Fruit fly (Drosophila melanogaster) whole organism, wandering third instar larva: ENCODE data around the gene CG1024.

Experiments used
- Abd-B ChIP-seq: fragments of >200 bp; optimal IDR thresholded peaks from 2 replicates; lab custom pipeline; 2017; ENCODE audit warnings: missing biosample characterization, missing genetic modification characterization
- CG32264 ChIP-seq: fragments of 200-800 bp; sonication (Bioruptor generic); optimal IDR thresholded peaks from 2 replicates; lab custom pipeline; 2016; ENCODE audit warnings: missing biosample characterization, missing genetic modification characterization
- CG9705 ChIP-seq: fragments of 200-800 bp; sonication (Bioruptor generic); optimal IDR thresholded peaks from 2 replicates; lab custom pipeline; 2018; ENCODE audit warnings: missing biosample characterization, mild to moderate bottlenecking, missing genetic modification characterization
- CrebA ChIP-seq: fragments of 200-800 bp; sonication (Bioruptor generic); optimal IDR thresholded peaks from 2 replicates; lab custom pipeline; 2016; ENCODE audit warnings: missing biosample characterization, mild to moderate bottlenecking, missing genetic modification characterization, borderline replicate concordance
- Dfd ChIP-seq: fragments of >200 bp; optimal IDR thresholded peaks from 2 replicates; lab custom pipeline; 2017; ENCODE audit warnings: missing biosample characterization, missing genetic modification characterization
- Dif ChIP-seq: fragments of 200-275, 200-300 bp; sonication (Bioruptor generic); optimal IDR thresholded peaks from 2 replicates; lab custom pipeline; 2018; ENCODE audit warnings: missing biosample characterization, missing genetic modification characterization; ENCODE audit not compliant: partially characterized antibody
- GATAd ChIP-seq: sonication (Bioruptor generic); optimal IDR thresholded peaks from 2 replicates; lab custom pipeline; 2016; ENCODE audit warnings: missing biosample characterization, missing genetic modification characterization
- HLH106 ChIP-seq: fragments of 200-800 bp; optimal IDR thresholded peaks from 3 replicates; lab custom pipeline; 2019; ENCODE audit warnings: missing biosample characterization, mild to moderate bottlenecking, missing genetic modification characterization, moderate library complexity
- Hnf4 ChIP-seq: fragments of 200-800 bp; sonication (Bioruptor generic); optimal IDR thresholded peaks from 2 replicates; lab custom pipeline; 2016; ENCODE audit warnings: missing biosample characterization, mild to moderate bottlenecking, missing genetic modification characterization
- Hr78 ChIP-seq: fragments of >200 bp; optimal IDR thresholded peaks from 2 replicates; lab custom pipeline; 2017; ENCODE audit warnings: missing biosample characterization, missing genetic modification characterization
- Hr83 ChIP-seq: fragments of 200-300 bp; sonication (Bioruptor generic); optimal IDR thresholded peaks from 2 replicates; lab custom pipeline; 2016; ENCODE audit warnings: missing biosample characterization, mild to moderate bottlenecking, missing genetic modification characterization, moderate library complexity; ENCODE audit not compliant: poor library complexity, severe bottlenecking
- Jra ChIP-seq: sonication (Bioruptor generic); optimal IDR thresholded peaks from 2 replicates; lab custom pipeline; 2016; ENCODE audit warnings: missing biosample characterization, missing genetic modification characterization
- Mio ChIP-seq: sonication (Bioruptor generic); optimal IDR thresholded peaks from 2 replicates; lab custom pipeline; 2016; ENCODE audit warnings: missing biosample characterization, missing genetic modification characterization
- Myc ChIP-seq: fragments of >200 bp; optimal IDR thresholded peaks from 2 replicates; lab custom pipeline; 2017
- N ChIP-seq: fragments of >200 bp; optimal IDR thresholded peaks from 2 replicates; lab custom pipeline; 2018; ENCODE audit warnings: missing biosample characterization, missing external identifiers, missing genetic modification characterization
- OdsH ChIP-seq: fragments of 200-800 bp; sonication (Bioruptor generic); optimal IDR thresholded peaks from 2 replicates; lab custom pipeline; 2016; ENCODE audit warnings: missing biosample characterization, mild to moderate bottlenecking, missing genetic modification characterization
- Rel ChIP-seq, 2 experiments: fragments of 200-800 bp; sonication (Bioruptor generic) in 1 of 2; optimal IDR thresholded peaks; 2 replicates in 1 of 2; 3 replicates in 1 of 2; lab custom pipeline; 2016 to 2019; ENCODE audit warnings: mild to moderate bottlenecking in 2 of 2, missing biosample characterization in 2 of 2, missing genetic modification characterization in 2 of 2, moderate library complexity in 1 of 2
- Sp1 ChIP-seq: fragments of 200-800 bp; sonication (Bioruptor generic); optimal IDR thresholded peaks from 3 replicates; lab custom pipeline; 2019; ENCODE audit warnings: missing biosample characterization, mild to moderate bottlenecking, missing genetic modification characterization, moderate library complexity
- Vsx2 ChIP-seq: fragments of 200-300, 225-300 bp; sonication (Bioruptor generic); optimal IDR thresholded peaks from 2 replicates; lab custom pipeline; 2018; ENCODE audit warnings: missing biosample characterization, missing genetic modification characterization; ENCODE audit not compliant: partially characterized antibody
- br ChIP-seq: fragments of 200-800 bp; sonication (Bioruptor generic); optimal IDR thresholded peaks from 2 replicates; lab custom pipeline; 2016; ENCODE audit warnings: missing biosample characterization, missing genetic modification characterization
- brk ChIP-seq: fragments of 200-800 bp; sonication (Bioruptor generic); optimal IDR thresholded peaks from 2 replicates; lab custom pipeline; 2016; ENCODE audit warnings: missing biosample characterization, mild to moderate bottlenecking, missing genetic modification characterization
- dl ChIP-seq, 2 experiments: fragments of 175-275, 200-275 bp in 1 of 2; fragments of 200-275 bp in 1 of 2; sonication (Bioruptor generic); optimal IDR thresholded peaks; lab custom pipeline; 2018; ENCODE audit warnings: mild to moderate bottlenecking in 2 of 2, missing biosample characterization in 2 of 2, missing genetic modification characterization in 2 of 2, moderate library complexity in 2 of 2; ENCODE audit not compliant: partially characterized antibody in 2 of 2, insufficient read depth in 1 of 2
- dmrt93B ChIP-seq: fragments of 200-800 bp; sonication (Bioruptor generic); optimal IDR thresholded peaks from 2 replicates; lab custom pipeline; 2018; ENCODE audit warnings: missing biosample characterization, mild to moderate bottlenecking, missing genetic modification characterization
- dsf ChIP-seq: sonication (Bioruptor generic); optimal IDR thresholded peaks from 2 replicates; lab custom pipeline; 2016; ENCODE audit warnings: missing biosample characterization, missing genetic modification characterization, borderline replicate concordance
- ey ChIP-seq: fragments of 200-800 bp; sonication (Bioruptor generic); optimal IDR thresholded peaks from 2 replicates; lab custom pipeline; 2016; ENCODE audit warnings: missing biosample characterization, missing genetic modification characterization
- foxo ChIP-seq, 2 experiments: fragments of 200-800 bp; sonication (Bioruptor generic); optimal IDR thresholded peaks; 2 replicates in 1 of 2; 3 replicates in 1 of 2; lab custom pipeline; 2016 to 2017; ENCODE audit warnings: missing biosample characterization in 2 of 2, missing genetic modification characterization in 2 of 2
- fru ChIP-seq: fragments of 200-800 bp; sonication (Bioruptor generic); optimal IDR thresholded peaks from 3 replicates; lab custom pipeline; 2016; ENCODE audit warnings: missing biosample characterization, mild to moderate bottlenecking, missing genetic modification characterization
- h ChIP-seq: fragments of 200-800 bp; sonication (Bioruptor generic); optimal IDR thresholded peaks from 3 replicates; lab custom pipeline; 2016; ENCODE audit warnings: missing biosample characterization, mild to moderate bottlenecking, missing genetic modification characterization
- jim ChIP-seq: fragments of 175-275, 200-325 bp; sonication (Bioruptor generic); optimal IDR thresholded peaks from 2 replicates; lab custom pipeline; 2016; ENCODE audit warnings: missing biosample characterization, mild to moderate bottlenecking, missing genetic modification characterization
- lola ChIP-seq: fragments of >200 bp; optimal IDR thresholded peaks from 2 replicates; lab custom pipeline; 2017; ENCODE audit warnings: missing biosample characterization, missing genetic modification characterization
- pan ChIP-seq: fragments of >200 bp; optimal IDR thresholded peaks from 2 replicates; lab custom pipeline; 2017
- psq ChIP-seq: fragments of 200-800 bp; sonication (Bioruptor generic); optimal IDR thresholded peaks from 3 replicates; lab custom pipeline; 2017; ENCODE audit warnings: missing biosample characterization, mild to moderate bottlenecking, missing genetic modification characterization, moderate library complexity
- rgr ChIP-seq: fragments of 200-800 bp; sonication (Bioruptor generic); optimal IDR thresholded peaks from 3 replicates; lab custom pipeline; 2016; ENCODE audit warnings: missing biosample characterization, mild to moderate bottlenecking, missing genetic modification characterization
- sage ChIP-seq: fragments of 200-800 bp; sonication (Bioruptor generic); optimal IDR thresholded peaks from 2 replicates; lab custom pipeline; 2016; ENCODE audit warnings: missing biosample characterization, mild to moderate bottlenecking, missing genetic modification characterization
- sv ChIP-seq: fragments of 200-800 bp; sonication (Bioruptor generic); optimal IDR thresholded peaks from 3 replicates; lab custom pipeline; 2016; ENCODE audit warnings: missing biosample characterization, missing genetic modification characterization
- tai ChIP-seq: sonication (Bioruptor generic); optimal IDR thresholded peaks from 2 replicates; lab custom pipeline; 2016; ENCODE audit warnings: missing biosample characterization, missing genetic modification characterization
- woc ChIP-seq: sonication (Bioruptor generic); optimal IDR thresholded peaks from 2 replicates; lab custom pipeline; 2016; ENCODE audit warnings: missing biosample characterization, mild to moderate bottlenecking, missing genetic modification characterization

CG1024 gene

dm6 chr3R:6352893-6353623 lies 27.1 kb downstream of the CG1024 start:
- TF ChIP-seq tai (no peak), Hr78 (GFP tag; lab: Kevin White, UChicago) (no peak), dmrt93B (GFP tag; lab: Kevin White, UChicago) (no peak), woc (GFP tag; lab: Kevin White, UChicago) (no peak), pan (lab: Kevin White, UChicago) (no peak), ey (GFP tag; lab: Kevin White, UChicago) (no peak), HLH106 (peak; percentile 23), psq (GFP tag; lab: Kevin White, UChicago) (no peak), GATAd (GFP tag; lab: Kevin White, UChicago) (no peak), lola (GFP tag; lab: Kevin White, UChicago) (no peak), N (GFP tag; lab: Kevin White, UChicago) (no peak), Rel (GFP tag; optimal IDR thresholded peaks at IDR 0.05; lab: Kevin White, UChicago) (peak; percentile 28), Rel (tag; optimal IDR thresholded peaks at IDR 0.05; lab: Kevin White, UChicago) (peak; percentile 81), Dif (no peak), CG9705 (GFP tag; lab: Kevin White, UChicago) (no peak), brk (no peak), Hr83 (GFP tag; lab: Kevin White, UChicago) (peak; percentile 55), Vsx2 (GFP tag; lab: Kevin White, UChicago) (no peak), dl (GFP tag; optimal IDR thresholded peaks at IDR 0.05; lab: Kevin White, UChicago; ENCODE audit: insufficient read depth in 1 of 2, partially characterized antibody in 2 of 2) (peak in 1 of 2 experiments; percentile 40), sv (GFP tag; lab: Kevin White, UChicago) (no peak), Myc (no peak), Sp1 (GFP tag; lab: Kevin White, UChicago) (no peak), rgr (GFP tag; lab: Kevin White, UChicago) (no peak), foxo (GFP tag; optimal IDR thresholded peaks at IDR 0.05; lab: Kevin White, UChicago) (peak in 1 of 2 experiments; percentile 10), Jra (GFP tag; lab: Kevin White, UChicago) (no peak), br (GFP tag; lab: Kevin White, UChicago) (peak; percentile 9), h (GFP tag; lab: Kevin White, UChicago) (peak; percentile 14), Abd-B (no peak), Dfd (GFP tag; lab: Kevin White, UChicago) (no peak)

dm6 chr3R:6352436-6352835 lies 27.7 kb downstream of the CG1024 start:
- TF ChIP-seq sv (GFP tag; lab: Kevin White, UChicago) (no peak), CrebA (no peak), sage (GFP tag; lab: Kevin White, UChicago) (no peak), CG32264 (no peak)
- TF ChIP-seq, all 38 proteins: peak for 0

DNA sequence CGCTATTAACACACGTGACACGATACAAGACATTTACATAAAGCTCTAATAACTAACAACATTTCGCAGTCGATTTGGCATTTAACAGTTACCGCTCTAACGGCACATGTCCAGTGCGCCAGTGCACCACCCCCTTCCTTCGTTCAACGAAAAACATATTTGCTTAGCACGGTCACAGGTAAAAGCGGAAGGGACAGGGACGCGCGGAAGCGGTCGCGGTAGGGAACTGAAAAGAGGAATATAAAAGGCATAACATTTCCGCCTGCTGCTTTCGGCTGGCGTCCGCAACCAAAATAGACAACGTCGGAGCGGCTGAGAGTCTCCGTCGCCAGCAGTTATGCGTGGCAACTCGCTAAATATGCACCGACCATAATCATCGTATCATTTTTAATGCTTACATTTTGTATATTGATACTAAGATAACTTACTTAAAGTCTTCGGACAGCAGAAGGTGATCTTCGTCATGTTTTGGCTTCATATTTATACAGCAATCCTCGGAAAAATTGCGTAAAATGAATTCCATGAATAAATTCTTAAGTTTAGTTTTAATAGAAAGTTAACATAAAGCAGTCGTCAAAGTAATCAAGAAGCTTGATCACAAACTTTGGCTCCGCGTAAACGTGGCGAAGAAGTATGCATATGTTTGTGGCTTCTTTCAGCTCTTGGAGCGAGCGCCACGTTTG lies 28.3 kb downstream of the CG1024 start:
- TF ChIP-seq GATAd (GFP tag; lab: Kevin White, UChicago) (no peak), Dif (no peak), Hr83 (GFP tag; lab: Kevin White, UChicago) (no peak), lola (GFP tag; lab: Kevin White, UChicago) (no peak), dl (GFP tag; optimal IDR thresholded peaks at IDR 0.05; lab: Kevin White, UChicago; ENCODE audit: insufficient read depth in 1 of 2, partially characterized antibody in 2 of 2) (no peak), tai (no peak), dmrt93B (GFP tag; lab: Kevin White, UChicago) (no peak), rgr (GFP tag; lab: Kevin White, UChicago) (peak; percentile 18), dsf (GFP tag; lab: Kevin White, UChicago) (no peak), sage (GFP tag; lab: Kevin White, UChicago) (no peak), Mio (GFP tag; lab: Kevin White, UChicago) (no peak), pan (lab: Kevin White, UChicago) (no peak), ey (GFP tag; lab: Kevin White, UChicago) (no peak), HLH106 (peak; percentile 2), fru (GFP tag; lab: Kevin White, UChicago) (no peak), h (GFP tag; lab: Kevin White, UChicago) (no peak), OdsH (GFP tag; lab: Kevin White, UChicago) (no peak), jim (GFP tag; lab: Kevin White, UChicago) (no peak), psq (GFP tag; lab: Kevin White, UChicago) (no peak), Vsx2 (GFP tag; lab: Kevin White, UChicago) (no peak), CG9705 (GFP tag; lab: Kevin White, UChicago) (no peak), Jra (GFP tag; lab: Kevin White, UChicago) (no peak), Hr78 (GFP tag; lab: Kevin White, UChicago) (no peak), foxo (GFP tag; optimal IDR thresholded peaks at IDR 0.05; lab: Kevin White, UChicago) (peak in 1 of 2 experiments; percentile 22), Hnf4 (GFP tag; lab: Kevin White, UChicago) (no peak), CrebA (no peak), CG32264 (no peak)
